Worm (Caenorhabditis elegans) whole organism, L3 larva: ENCODE data around the gene ZK353.2.

Experiments used
- pha-4 ChIP-seq: fragments of 150-350 bp; optimal IDR thresholded peaks from 2 replicates; lab custom pipeline; 2014; ENCODE audit warnings: missing biosample characterization, missing genetic modification reagents, missing genetic modification characterization
- ztf-4 ChIP-seq: fragments of 150-350 bp; optimal IDR thresholded peaks from 2 replicates; lab custom pipeline; 2014; ENCODE audit warnings: missing biosample characterization, missing genetic modification characterization

DNA sequence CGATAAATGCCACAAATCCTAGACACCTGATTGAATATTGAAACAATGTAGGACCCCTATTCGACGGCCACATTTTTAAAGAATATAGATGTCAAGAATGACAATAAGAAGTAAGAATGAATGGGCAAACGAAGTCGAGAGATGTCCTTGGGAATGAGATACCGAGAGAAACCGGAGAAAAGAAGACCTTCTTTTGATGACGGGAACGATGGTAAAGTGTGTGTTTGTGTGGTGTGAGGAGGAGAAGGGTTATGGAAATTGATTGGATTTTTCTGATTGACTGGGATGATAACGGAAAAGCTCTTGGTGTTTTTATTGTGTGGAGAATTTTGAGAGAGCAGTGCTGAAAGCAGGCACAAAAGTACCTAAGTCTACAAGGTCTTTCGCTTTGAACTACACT is 29.9 kb upstream of the ZK353.2 start, which contains the start of gene R05D3.9:
- TF ChIP-seq ztf-4: no peak
- TF ChIP-seq pha-4 (tag; lab: Kevin White, UChicago): no peak
